Fruit fly (Drosophila melanogaster) whole organism: Measurements from ENCODE around the gene Ace.

ENCODE experiments used
- Dll ChIP-seq: fragments of >200 bp; optimal IDR thresholded peaks from 2 replicates; lab custom pipeline; 2017
- pan ChIP-seq: fragments of >200 bp; optimal IDR thresholded peaks from 2 replicates; lab custom pipeline; 2017

dm6 chr3R:13221820-13222219 lies 37.5 kb downstream of the Ace start:
- no peak for TF ChIP-seq Dll (lab: Kevin White, UChicago)
- TF ChIP-seq pan (lab: Kevin White, UChicago), result no peak
